Fruit fly (Drosophila melanogaster) whole organism, embryonic: ENCODE measurements around the gene Crg-1.

Source experiments
- Atf-2 ChIP-seq: fragments of 200-800 bp; sonication (Bioruptor generic); optimal IDR thresholded peaks from 2 replicates; lab custom pipeline; 2016; ENCODE audit warnings: missing biosample characterization, missing genetic modification characterization
- CG1024 ChIP-seq: fragments of 200-800 bp; sonication (Bioruptor generic); IDR thresholded peaks from 2 replicates; pipeline ENCODE4 v1.3.6; 2022; ENCODE audit warnings: missing biosample characterization, missing genetic modification characterization
- CG10321 ChIP-seq: fragments of 200-800 bp; sonication (Bioruptor generic); IDR thresholded peaks from 2 replicates; pipeline ENCODE4 v1.3.6; 2022; ENCODE audit warnings: missing biosample characterization, missing genetic modification characterization
- CG10366 ChIP-seq: fragments of 200-800 bp; sonication (Bioruptor generic); IDR thresholded peaks from 2 replicates; pipeline ENCODE4 v1.3.6; 2022; ENCODE audit warnings: missing biosample characterization, missing genetic modification characterization
- CG10654 ChIP-seq: fragments of 200-800 bp; sonication (Bioruptor generic); optimal IDR thresholded peaks from 2 replicates; lab custom pipeline; 2016; ENCODE audit warnings: missing biosample characterization, missing genetic modification characterization
- CG14014 ChIP-seq: fragments of 200-800 bp; sonication (Bioruptor generic); IDR thresholded peaks from 2 replicates; pipeline ENCODE4 v1.3.6; 2022; ENCODE audit warnings: missing biosample characterization, missing genetic modification characterization
- CG14667 ChIP-seq: fragments of 200-800 bp; sonication (Bioruptor generic); IDR thresholded peaks from 2 replicates; pipeline ENCODE4 v1.3.6; 2022; ENCODE audit warnings: missing biosample characterization, missing genetic modification characterization
- CG14965 ChIP-seq: fragments of 200-800 bp; sonication (Bioruptor generic); optimal IDR thresholded peaks from 2 replicates; lab custom pipeline; 2016; ENCODE audit warnings: missing biosample characterization, missing genetic modification characterization, borderline replicate concordance
- CG1647 ChIP-seq: fragments of 200-800 bp; sonication (Bioruptor generic); optimal IDR thresholded peaks from 3 replicates; lab custom pipeline; 2016; ENCODE audit warnings: missing biosample characterization, missing genetic modification characterization
- CG17361 ChIP-seq: fragments of 200-800 bp; sonication (Bioruptor generic); IDR thresholded peaks from 3 replicates; pipeline ENCODE4 v1.3.6; 2022; ENCODE audit warnings: missing biosample characterization, missing genetic modification characterization
- CG17612 ChIP-seq: fragments of 200-800 bp; sonication (Bioruptor generic); IDR thresholded peaks from 2 replicates; pipeline ENCODE4 v1.3.6; 2022; ENCODE audit warnings: missing biosample characterization, missing genetic modification characterization
- CG18262 ChIP-seq: fragments of 200-800 bp; optimal IDR thresholded peaks from 3 replicates; lab custom pipeline; 2019; ENCODE audit warnings: missing biosample characterization, mild to moderate bottlenecking, missing genetic modification characterization, moderate library complexity
- CG2712 ChIP-seq: fragments of 200-800 bp; optimal IDR thresholded peaks from 3 replicates; lab custom pipeline; 2019; ENCODE audit warnings: missing biosample characterization, mild to moderate bottlenecking, missing genetic modification characterization, moderate library complexity
- CG2889 ChIP-seq: fragments of 200-800 bp; sonication (Bioruptor generic); IDR thresholded peaks from 3 replicates; pipeline ENCODE4 v1.3.6; 2022; ENCODE audit warnings: missing biosample characterization, missing genetic modification characterization
- CG30020 ChIP-seq: fragments of 200-800 bp; optimal IDR thresholded peaks from 2 replicates; lab custom pipeline; 2019; ENCODE audit warnings: missing biosample characterization, mild to moderate bottlenecking, missing genetic modification characterization, moderate library complexity
- CG31388 ChIP-seq: fragments of 200-800 bp; sonication (Bioruptor generic); optimal IDR thresholded peaks from 2 replicates; lab custom pipeline; 2016; ENCODE audit warnings: missing biosample characterization, missing genetic modification characterization
- CG31441 ChIP-seq: fragments of 200-800 bp; sonication (Bioruptor generic); IDR thresholded peaks from 2 replicates; pipeline ENCODE4 v1.3.6; 2022; ENCODE audit warnings: missing biosample characterization, missing genetic modification characterization
- CG32532 ChIP-seq: fragments of 200-800 bp; sonication (Bioruptor generic); IDR thresholded peaks from 2 replicates; pipeline ENCODE4 v1.3.6; 2022; ENCODE audit warnings: missing biosample characterization, missing genetic modification characterization
- CG3281 ChIP-seq: fragments of 200-800 bp; sonication (Bioruptor generic); optimal IDR thresholded peaks from 3 replicates; lab custom pipeline; 2017; ENCODE audit warnings: missing biosample characterization, mild to moderate bottlenecking, missing genetic modification characterization
- CG5245 ChIP-seq: fragments of 200-800 bp; sonication (Bioruptor generic); optimal IDR thresholded peaks from 3 replicates; lab custom pipeline; 2016; ENCODE audit warnings: missing biosample characterization, missing genetic modification characterization
- CG9797 ChIP-seq: fragments of 200-800 bp; sonication (Bioruptor generic); optimal IDR thresholded peaks from 3 replicates; lab custom pipeline; 2018; ENCODE audit warnings: missing biosample characterization, mild to moderate bottlenecking, missing genetic modification characterization
- Dfd ChIP-seq, 2 experiments: fragments of >200 bp; optimal IDR thresholded peaks; 2 replicates each; lab custom pipeline; 2017; ENCODE audit warnings: missing biosample characterization in 2 of 2, missing genetic modification characterization in 2 of 2
- Dp ChIP-seq: fragments of 200-800 bp; sonication (Bioruptor generic); optimal IDR thresholded peaks from 2 replicates; lab custom pipeline; 2018; ENCODE audit warnings: missing biosample characterization, mild to moderate bottlenecking, missing genetic modification characterization, moderate library complexity
- Hand ChIP-seq: fragments of 200-800 bp; sonication (Bioruptor generic); optimal IDR thresholded peaks from 2 replicates; lab custom pipeline; 2017; ENCODE audit warnings: mild to moderate bottlenecking, missing biosample characterization, missing genetic modification reagents, missing genetic modification characterization
- Kr ChIP-seq: fragments of 200-800 bp; sonication (Bioruptor generic); optimal IDR thresholded peaks from 2 replicates; lab custom pipeline; 2017; ENCODE audit warnings: missing biosample characterization, mild to moderate bottlenecking, missing genetic modification characterization
- Oaz ChIP-seq: fragments of 200-800 bp; sonication (Bioruptor generic); IDR thresholded peaks from 2 replicates; pipeline ENCODE4 v1.3.6; 2022; ENCODE audit warnings: missing biosample characterization, missing genetic modification characterization
- Ptx1 ChIP-seq: fragments of 200-800 bp; sonication (Bioruptor generic); IDR thresholded peaks from 2 replicates; pipeline ENCODE4 v1.3.6; 2022; ENCODE audit warnings: missing biosample characterization, missing genetic modification characterization
- Rx ChIP-seq: fragments of 200-800 bp; sonication (Bioruptor generic); IDR thresholded peaks from 2 replicates; pipeline ENCODE4 v1.3.6; 2022; ENCODE audit warnings: missing biosample characterization, missing genetic modification characterization
- Spps ChIP-seq: fragments of 200-800 bp; sonication (Bioruptor generic); optimal IDR thresholded peaks from 2 replicates; lab custom pipeline; 2018; ENCODE audit warnings: missing biosample characterization, mild to moderate bottlenecking, missing genetic modification characterization
- ash1 ChIP-seq: fragments of 200-800 bp; sonication (Bioruptor generic); optimal IDR thresholded peaks from 2 replicates; lab custom pipeline; 2018; ENCODE audit warnings: missing biosample characterization, mild to moderate bottlenecking, missing genetic modification characterization
- fd64A ChIP-seq: fragments of 200-800 bp; sonication (Bioruptor generic); optimal IDR thresholded peaks from 3 replicates; lab custom pipeline; 2018; ENCODE audit warnings: missing biosample characterization, mild to moderate bottlenecking, missing genetic modification characterization
- gcm2 ChIP-seq: fragments of 200-800 bp; sonication (Bioruptor generic); optimal IDR thresholded peaks from 2 replicates; lab custom pipeline; 2016; ENCODE audit warnings: missing biosample characterization, missing genetic modification characterization
- gem ChIP-seq: fragments of 200-800 bp; sonication (Bioruptor generic); optimal IDR thresholded peaks from 2 replicates; lab custom pipeline; 2019; ENCODE audit warnings: missing biosample characterization, mild to moderate bottlenecking, missing genetic modification characterization, moderate library complexity
- grau ChIP-seq: fragments of 200-800 bp; optimal IDR thresholded peaks from 3 replicates; lab custom pipeline; 2019; ENCODE audit warnings: missing biosample characterization, mild to moderate bottlenecking, missing genetic modification characterization, moderate library complexity
- gsb ChIP-seq: fragments of 200-800 bp; sonication (Bioruptor generic); IDR thresholded peaks from 2 replicates; pipeline ENCODE4 v1.3.6; 2022; ENCODE audit warnings: missing biosample characterization, missing genetic modification characterization
- her ChIP-seq: fragments of 200-800 bp; sonication (Bioruptor generic); optimal IDR thresholded peaks from 2 replicates; lab custom pipeline; 2016; ENCODE audit warnings: missing biosample characterization, missing genetic modification characterization
- hkb ChIP-seq, 2 experiments: fragments of 200-800 bp in 1 of 2; fragments of >200 bp in 1 of 2; sonication (Bioruptor generic) in 1 of 2; IDR thresholded peaks in 1 of 2; optimal IDR thresholded peaks in 1 of 2; 2 replicates each; pipeline versions ENCODE4 v1.3.6 to Lab custom; 2017 to 2022; ENCODE audit warnings: missing biosample characterization in 1 of 2, missing genetic modification characterization in 1 of 2
- jigr1 ChIP-seq: fragments of 200-800 bp; sonication (Bioruptor generic); IDR thresholded peaks from 3 replicates; pipeline ENCODE4 v1.3.6; 2022; ENCODE audit warnings: missing biosample characterization, missing genetic modification characterization
- kni ChIP-seq: fragments of 200-800 bp; sonication (Bioruptor generic); optimal IDR thresholded peaks from 3 replicates; lab custom pipeline; 2017; ENCODE audit warnings: mild to moderate bottlenecking, missing biosample characterization, missing genetic modification reagents, missing genetic modification characterization
- onecut ChIP-seq: fragments of 200-800 bp; sonication (Bioruptor generic); IDR thresholded peaks from 2 replicates; pipeline ENCODE4 v1.3.6; 2022; ENCODE audit warnings: missing biosample characterization, missing genetic modification characterization
- otp ChIP-seq: fragments of 200-800 bp; sonication (Bioruptor generic); IDR thresholded peaks from 3 replicates; pipeline ENCODE4, ENCODE4 v1.3.6; 2022; ENCODE audit warnings: missing biosample characterization, missing genetic modification characterization
- prd ChIP-seq, 3 experiments: fragments of >200 bp in 2 of 3; fragments of 200-800 bp in 1 of 3; sonication (Bioruptor generic) in 1 of 3; optimal IDR thresholded peaks in 2 of 3; IDR thresholded peaks in 1 of 3; 2 replicates in 2 of 3; 3 replicates in 1 of 3; pipeline versions ENCODE4 v1.3.6 to Lab custom; 2017 to 2022; ENCODE audit warnings: missing biosample characterization in 1 of 3, missing genetic modification characterization in 1 of 3
- repo ChIP-seq: fragments of 200-800 bp; sonication (Bioruptor generic); optimal IDR thresholded peaks from 2 replicates; lab custom pipeline; 2016; ENCODE audit warnings: missing biosample characterization, missing genetic modification characterization
- sqz ChIP-seq: fragments of 200-800 bp; sonication (Bioruptor generic); optimal IDR thresholded peaks from 3 replicates; lab custom pipeline; 2018; ENCODE audit warnings: missing biosample characterization, mild to moderate bottlenecking, missing genetic modification characterization
- ssp ChIP-seq: fragments of 200-800 bp; sonication (Bioruptor generic); IDR thresholded peaks from 2 replicates; pipeline ENCODE4 v1.3.6; 2022; ENCODE audit warnings: missing biosample characterization, missing genetic modification characterization
- stwl ChIP-seq: fragments of 200-800 bp; sonication (Bioruptor generic); optimal IDR thresholded peaks from 3 replicates; lab custom pipeline; 2018; ENCODE audit warnings: missing biosample characterization, mild to moderate bottlenecking, missing genetic modification characterization, moderate library complexity
- tap ChIP-seq: fragments of 200-800 bp; optimal IDR thresholded peaks from 3 replicates; lab custom pipeline; 2019; ENCODE audit warnings: missing biosample characterization, mild to moderate bottlenecking, missing genetic modification characterization, moderate library complexity
- tll ChIP-seq, 2 experiments: fragments of 200-800 bp in 1 of 2; fragments of >200 bp in 1 of 2; sonication (Bioruptor generic) in 1 of 2; optimal IDR thresholded peaks; 2 replicates each; lab custom pipeline; 2017 to 2019; ENCODE audit warnings: missing biosample characterization in 2 of 2, missing genetic modification characterization in 2 of 2, mild to moderate bottlenecking in 1 of 2, moderate library complexity in 1 of 2
- twi ChIP-seq: fragments of 200-800 bp; optimal IDR thresholded peaks from 2 replicates; lab custom pipeline; 2019; ENCODE audit warnings: missing biosample characterization, mild to moderate bottlenecking, missing genetic modification characterization, moderate library complexity
- unpg ChIP-seq: fragments of 200-800 bp; sonication (Bioruptor generic); optimal IDR thresholded peaks from 3 replicates; lab custom pipeline; 2018; ENCODE audit warnings: missing biosample characterization, mild to moderate bottlenecking, missing genetic modification characterization, moderate library complexity
- zfh1 ChIP-seq: fragments of 200-800 bp; sonication (Bioruptor generic); IDR thresholded peaks from 3 replicates; pipeline ENCODE4 v1.3.6; 2022; ENCODE audit warnings: missing biosample characterization, missing genetic modification characterization

The Crg-1 gene

dm6 chrX:3777236-3777635 is 15.8 kb upstream of the Crg-1 start (continued):
- TF ChIP-seq hkb (optimal IDR thresholded peaks at IDR 0.05; lab: Kevin White, UChicago) (no peak), hkb (GFP tag; IDR thresholded peaks at IDR 0.05; lab: Robert Waterston, UW) (peak; percentile 70), CG17612 (GFP tag; lab: Robert Waterston, UW) (no peak), CG32532 (GFP tag; lab: Robert Waterston, UW) (peak; percentile 44), twi (tag; lab: Kevin White, UChicago) (peak; percentile 60), fd64A (GFP tag; lab: Kevin White, UChicago) (peak; percentile 82), tll (GFP tag; optimal IDR thresholded peaks at IDR 0.05; lab: Kevin White, UChicago) (peak in 1 of 2 experiments; percentile 54), sqz (GFP tag; lab: Kevin White, UChicago) (peak; percentile 91), CG30020 (tag; lab: Kevin White, UChicago) (no peak), ash1 (GFP tag; lab: Kevin White, UChicago) (peak; percentile 42), CG17361 (GFP tag; lab: Robert Waterston, UW) (no peak), CG2712 (tag; lab: Kevin White, UChicago) (peak; percentile 20), CG14014 (GFP tag; lab: Robert Waterston, UW) (peak; percentile 58; the same call in 1 of the 2 replicates), unpg (GFP tag; lab: Kevin White, UChicago) (peak; percentile 47), gsb (no peak), grau (tag; lab: Kevin White, UChicago) (peak; percentile 20), Dfd (GFP tag; optimal IDR thresholded peaks at IDR 0.05; lab: Kevin White, UChicago) (no peak), CG9797 (GFP tag; lab: Kevin White, UChicago) (no peak), Rx (GFP tag; lab: Robert Waterston, UW) (no peak), repo (no peak), Atf-2 (no peak), CG10654 (no peak), CG10321 (peak; percentile 57; the same call in 1 of the 2 replicates), ssp (GFP tag; lab: Robert Waterston, UW) (no peak), jigr1 (GFP tag; lab: Robert Waterston, UW) (no peak), CG31388 (GFP tag; lab: Kevin White, UChicago) (no peak), Hand (no peak), otp (GFP tag; lab: Robert Waterston, UW) (peak; percentile 50; the same call in 2 of the 3 replicates), her (GFP tag; lab: Kevin White, UChicago) (peak; percentile 43), kni (GFP tag; lab: Kevin White, UChicago) (peak; percentile 96), Ptx1 (GFP tag; lab: Robert Waterston, UW) (no peak), tap (tag; lab: Kevin White, UChicago) (peak; percentile 39), CG1647 (no peak), Dp (GFP tag; lab: Kevin White, UChicago) (no peak), CG31441 (GFP tag; lab: Robert Waterston, UW) (0 out of 2 replicates have a peak, but pooled peaks have one; percentile 7), CG2889 (GFP tag; lab: Robert Waterston, UW) (no peak), CG5245 (no peak), stwl (no peak), onecut (GFP tag; lab: Robert Waterston, UW) (peak; percentile 65), zfh1 (GFP tag; lab: Robert Waterston, UW) (no peak), Kr (GFP tag; lab: Kevin White, UChicago) (no peak), Spps (peak; percentile 1), gcm2 (GFP tag; lab: Kevin White, UChicago) (peak; percentile 27), CG1024 (GFP tag; lab: Robert Waterston, UW) (no peak), CG3281 (GFP tag; lab: Kevin White, UChicago) (peak; percentile 63), CG10366 (GFP tag; lab: Robert Waterston, UW) (no peak), CG18262 (tag; lab: Kevin White, UChicago) (peak; percentile 21), prd (optimal IDR thresholded peaks at IDR 0.05; lab: Kevin White, UChicago) (no peak), prd (GFP tag; IDR thresholded peaks at IDR 0.05; lab: Robert Waterston, UW) (0 out of 3 replicates have a peak, but pooled peaks have one; percentile 8), Oaz (GFP tag; lab: Robert Waterston, UW) (no peak), CG14667 (GFP tag; lab: Robert Waterston, UW) (no peak), gem (no peak), CG14965 (peak; percentile 22)
